Worm (Caenorhabditis elegans) whole organism, L3 larva: Measurements from ENCODE around the gene C07E3.9.

Source experiments
- R02D3.7 ChIP-seq: fragments of 150-350 bp; optimal IDR thresholded peaks from 2 replicates; lab custom pipeline; 2014; ENCODE audit warnings: missing biosample characterization, missing genetic modification characterization
- ZK546.5 ChIP-seq: sonication (generic microtip); optimal IDR thresholded peaks from 2 replicates; lab custom pipeline; 2017; ENCODE audit warnings: missing biosample characterization, missing genetic modification characterization
- aly-2 ChIP-seq: fragments of 150-350 bp; optimal IDR thresholded peaks from 2 replicates; lab custom pipeline; 2014; ENCODE audit warnings: missing biosample characterization, missing genetic modification characterization
- ama-1 ChIP-seq: fragments of 150-350 bp; optimal IDR thresholded peaks from 2 replicates; lab custom pipeline; 2018
- ceh-16 ChIP-seq: sonication (generic microtip); optimal IDR thresholded peaks from 2 replicates; lab custom pipeline; 2017; ENCODE audit warnings: missing biosample characterization, missing genetic modification characterization
- ceh-28 ChIP-seq: fragments of 150-350 bp; optimal IDR thresholded peaks from 2 replicates; lab custom pipeline; 2014; ENCODE audit warnings: missing biosample characterization, missing genetic modification reagents, missing genetic modification characterization
- ceh-82 ChIP-seq: fragments of 150-350 bp; optimal IDR thresholded peaks from 2 replicates; lab custom pipeline; 2014; ENCODE audit warnings: missing biosample characterization, missing genetic modification characterization
- ceh-9 ChIP-seq: sonication (generic microtip); optimal IDR thresholded peaks from 2 replicates; lab custom pipeline; 2018; ENCODE audit warnings: missing biosample characterization, missing genetic modification characterization
- daf-12 ChIP-seq: fragments of 150-350 bp; optimal IDR thresholded peaks from 2 replicates; lab custom pipeline; 2014; ENCODE audit warnings: missing biosample characterization, missing genetic modification reagents, missing genetic modification characterization
- egl-27 ChIP-seq: sonication (generic microtip); optimal IDR thresholded peaks from 4 replicates; lab custom pipeline; 2017; ENCODE audit warnings: missing biosample characterization, missing genetic modification reagents, missing genetic modification characterization
- egl-5 ChIP-seq: fragments of 150-350 bp; optimal IDR thresholded peaks from 2 replicates; lab custom pipeline; 2017; ENCODE audit warnings: missing biosample characterization, missing genetic modification reagents, missing genetic modification characterization, inconsistent platforms
- elt-1 ChIP-seq: fragments of 150-350 bp; optimal IDR thresholded peaks from 2 replicates; lab custom pipeline; 2014; ENCODE audit warnings: missing biosample characterization, missing genetic modification characterization
- elt-2 ChIP-seq: sonication (generic microtip); optimal IDR thresholded peaks from 2 replicates; lab custom pipeline; 2016; ENCODE audit warnings: missing genetic modification reagents, mild to moderate bottlenecking, missing genetic modification characterization, missing compliant biosample characterization
- elt-3 ChIP-seq, 3 experiments: fragments of 150-350 bp in 1 of 3; sonication (generic microtip) in 2 of 3; optimal IDR thresholded peaks; 2 replicates in 2 of 3; 4 replicates in 1 of 3; lab custom pipeline; 2014 to 2017; ENCODE audit warnings: missing biosample characterization in 3 of 3, missing genetic modification characterization in 3 of 3
- eor-1 ChIP-seq, 2 experiments: fragments of 150-350 bp; optimal IDR thresholded peaks; 2 replicates each; lab custom pipeline; 2014 to 2018; ENCODE audit warnings: missing biosample characterization in 2 of 2, missing genetic modification characterization in 2 of 2
- fkh-10 ChIP-seq: sonication (generic microtip); optimal IDR thresholded peaks from 2 replicates; lab custom pipeline; 2017; ENCODE audit warnings: missing biosample characterization, missing genetic modification reagents, missing genetic modification characterization
- fkh-2 ChIP-seq: fragments of 150-350 bp; optimal IDR thresholded peaks from 2 replicates; lab custom pipeline; 2014; ENCODE audit warnings: missing biosample characterization, missing genetic modification reagents, missing genetic modification characterization
- fos-1 ChIP-seq: fragments of 150-350 bp; optimal IDR thresholded peaks from 2 replicates; lab custom pipeline; 2014; ENCODE audit warnings: missing biosample characterization, missing genetic modification characterization
- hmg-11 ChIP-seq: sonication (generic microtip); optimal IDR thresholded peaks from 2 replicates; lab custom pipeline; 2016; ENCODE audit warnings: missing genetic modification characterization, missing compliant biosample characterization
- jun-1 ChIP-seq: fragments of 150-350 bp; optimal IDR thresholded peaks from 2 replicates; lab custom pipeline; 2014; ENCODE audit warnings: missing biosample characterization, missing genetic modification reagents, missing genetic modification characterization
- lin-15B ChIP-seq: fragments of 150-350 bp; optimal IDR thresholded peaks from 2 replicates; lab custom pipeline; 2014; ENCODE audit warnings: missing biosample characterization, missing genetic modification characterization
- lin-39 ChIP-seq: fragments of 150-350 bp; optimal IDR thresholded peaks from 2 replicates; lab custom pipeline; 2018; ENCODE audit warnings: missing biosample characterization, missing genetic modification reagents, missing genetic modification characterization
- lsy-12 ChIP-seq: sonication (generic microtip); optimal IDR thresholded peaks from 2 replicates; lab custom pipeline; 2016; ENCODE audit warnings: mild to moderate bottlenecking, missing genetic modification characterization, missing compliant biosample characterization
- mdl-1 ChIP-seq: fragments of 150-350 bp; optimal IDR thresholded peaks from 2 replicates; lab custom pipeline; 2014; ENCODE audit warnings: missing biosample characterization, missing genetic modification characterization
- mml-1 ChIP-seq: fragments of 150-350 bp; sonication (generic microtip); optimal IDR thresholded peaks from 3 replicates; lab custom pipeline; 2014; ENCODE audit warnings: missing biosample characterization, missing genetic modification characterization
- nfya-1 ChIP-seq: sonication (generic microtip); optimal IDR thresholded peaks from 2 replicates; lab custom pipeline; 2017; ENCODE audit warnings: missing genetic modification characterization, mild to moderate bottlenecking, missing compliant biosample characterization, antibody characterized with exemption, moderate library complexity; ENCODE audit not compliant: insufficient read depth
- nhr-11 ChIP-seq: fragments of 150-350 bp; optimal IDR thresholded peaks from 2 replicates; lab custom pipeline; 2014; ENCODE audit warnings: missing biosample characterization, missing genetic modification characterization
- nhr-12 ChIP-seq: fragments of 150-350 bp; optimal IDR thresholded peaks from 2 replicates; lab custom pipeline; 2014; ENCODE audit warnings: missing biosample characterization, missing genetic modification characterization
- nhr-23 ChIP-seq: fragments of 150-350 bp; optimal IDR thresholded peaks from 2 replicates; lab custom pipeline; 2014; ENCODE audit warnings: missing biosample characterization, missing genetic modification reagents, missing genetic modification characterization
- nhr-237 ChIP-seq: fragments of 150-350 bp; optimal IDR thresholded peaks from 2 replicates; lab custom pipeline; 2014; ENCODE audit warnings: missing biosample characterization, missing genetic modification characterization
- nhr-25 ChIP-seq: sonication (generic microtip); optimal IDR thresholded peaks from 2 replicates; lab custom pipeline; 2017; ENCODE audit warnings: missing biosample characterization, missing genetic modification characterization
- nhr-28 ChIP-seq: fragments of 150-350 bp; optimal IDR thresholded peaks from 2 replicates; lab custom pipeline; 2014; ENCODE audit warnings: missing biosample characterization, missing genetic modification characterization
- nhr-43 ChIP-seq: sonication (generic microtip); optimal IDR thresholded peaks from 2 replicates; lab custom pipeline; 2016; ENCODE audit warnings: mild to moderate bottlenecking, missing genetic modification characterization, missing compliant biosample characterization; ENCODE audit not compliant: poor library complexity, severe bottlenecking
- nhr-67 ChIP-seq: fragments of 150-350 bp; optimal IDR thresholded peaks from 2 replicates; lab custom pipeline; 2014; ENCODE audit warnings: missing biosample characterization, missing genetic modification characterization
- nhr-76 ChIP-seq: fragments of 150-350 bp; sonication (generic microtip); optimal IDR thresholded peaks from 5 replicates; lab custom pipeline; 2014; ENCODE audit warnings: missing biosample characterization, missing genetic modification characterization
- nhr-77 ChIP-seq: fragments of 150-350 bp; optimal IDR thresholded peaks from 2 replicates; lab custom pipeline; 2014; ENCODE audit warnings: missing biosample characterization, missing genetic modification characterization
- pha-4 ChIP-seq: fragments of 150-350 bp; optimal IDR thresholded peaks from 2 replicates; lab custom pipeline; 2014; ENCODE audit warnings: missing biosample characterization, missing genetic modification reagents, missing genetic modification characterization
- pqm-1 ChIP-seq: fragments of 150-350 bp; optimal IDR thresholded peaks from 2 replicates; lab custom pipeline; 2017; ENCODE audit warnings: missing biosample characterization, missing genetic modification characterization, inconsistent platforms
- sea-2 ChIP-seq: fragments of 150-350 bp; sonication (generic microtip); optimal IDR thresholded peaks from 4 replicates; lab custom pipeline; 2014; ENCODE audit warnings: missing biosample characterization, missing genetic modification reagents, missing genetic modification characterization
- skn-1 ChIP-seq: fragments of 150-350 bp; optimal IDR thresholded peaks from 2 replicates; lab custom pipeline; 2014; ENCODE audit warnings: missing biosample characterization, missing genetic modification characterization
- snpc-4 ChIP-seq: fragments of 150-350 bp; optimal IDR thresholded peaks from 2 replicates; lab custom pipeline; 2014; ENCODE audit warnings: missing biosample characterization, missing genetic modification characterization
- tbx-2 ChIP-seq: sonication (generic microtip); optimal IDR thresholded peaks from 2 replicates; lab custom pipeline; 2016; ENCODE audit warnings: mild to moderate bottlenecking, missing genetic modification characterization, missing compliant biosample characterization
- unc-39 ChIP-seq: sonication (generic microtip); optimal IDR thresholded peaks from 4 replicates; lab custom pipeline; 2017; ENCODE audit warnings: missing biosample characterization, missing genetic modification characterization
- unc-62 ChIP-seq: fragments of 150-350 bp; sonication (generic microtip); optimal IDR thresholded peaks from 4 replicates; lab custom pipeline; 2014; ENCODE audit warnings: missing biosample characterization, missing genetic modification reagents, missing genetic modification characterization
- zag-1 ChIP-seq: fragments of 150-350 bp; optimal IDR thresholded peaks from 2 replicates; lab custom pipeline; 2014; ENCODE audit warnings: missing biosample characterization, missing genetic modification characterization
- ztf-11 ChIP-seq: fragments of 150-350 bp; optimal IDR thresholded peaks from 2 replicates; lab custom pipeline; 2014; ENCODE audit warnings: missing biosample characterization, missing genetic modification characterization
- ztf-4 ChIP-seq: fragments of 150-350 bp; optimal IDR thresholded peaks from 2 replicates; lab custom pipeline; 2014; ENCODE audit warnings: missing biosample characterization, missing genetic modification characterization

C07E3.9 gene

ce11 chrII:10302141-10302574 is 48.4 kb upstream of the C07E3.9 start:
- peak; percentile 64 for TF ChIP-seq nhr-43 (tag; lab: Kevin White, UChicago)
- peak; percentile 31 for TF ChIP-seq tbx-2 (tag; lab: Kevin White, UChicago)

ce11 chrII:10302646-10303045 is 47.9 kb upstream of the C07E3.9 start, which contains the start of gene clpp-1:
clpp-1 (minus strand) TSS chrII:10302842.
- TF ChIP-seq ama-1 (lab: Kevin White, UChicago) (peak; percentile 75), aly-2 (tag; lab: Kevin White, UChicago) (no peak), elt-2 (tag; lab: Kevin White, UChicago) (peak; percentile 50), eor-1 (tag; optimal IDR thresholded peaks at IDR 0.05; lab: Kevin White, UChicago) (no peak)

ce11 chrII:10303663-10304115 is 46.9 kb upstream of the C07E3.9 start, which contains the start of gene vha-9:
vha-9 (minus strand) TSS chrII:10303713.
- no peak for TF ChIP-seq egl-27 (tag; lab: Kevin White, UChicago)
- no peak for TF ChIP-seq ceh-16 (tag; lab: Kevin White, UChicago)
- TF ChIP-seq elt-3 (tag; optimal IDR thresholded peaks at IDR 0.05; lab: Kevin White, UChicago): no peak
- no peak for TF ChIP-seq nhr-12
- TF ChIP-seq pqm-1 (tag; lab: Kevin White, UChicago): peak; percentile 75
- TF ChIP-seq unc-62 (GFP tag; lab: Kevin White, UChicago): no peak
- peak; percentile 81 for TF ChIP-seq pha-4 (tag; lab: Kevin White, UChicago)
- TF ChIP-seq lin-39 (tag; lab: Kevin White, UChicago): peak; percentile 58
- TF ChIP-seq ceh-82 (tag; lab: Kevin White, UChicago): no peak
- no peak for TF ChIP-seq ztf-11 (tag; lab: Kevin White, UChicago)
- peak; percentile 37 for TF ChIP-seq lsy-12
- no peak for TF ChIP-seq tbx-2 (tag; lab: Kevin White, UChicago)
- TF ChIP-seq nhr-237 (tag; lab: Kevin White, UChicago): no peak
- no peak for TF ChIP-seq snpc-4
- no peak for TF ChIP-seq eor-1 (tag; optimal IDR thresholded peaks at IDR 0.05; lab: Kevin White, UChicago)
- no peak for TF ChIP-seq zag-1 (tag; lab: Kevin White, UChicago)
- TF ChIP-seq R02D3.7: peak; percentile 60
- no peak for TF ChIP-seq skn-1 (tag; lab: Kevin White, UChicago)
- peak; percentile 72 for TF ChIP-seq nhr-43 (tag; lab: Kevin White, UChicago)
- no peak for TF ChIP-seq unc-39
- no peak for TF ChIP-seq nhr-76 (tag; lab: Kevin White, UChicago)
- TF ChIP-seq elt-1 (tag; lab: Kevin White, UChicago): no peak
- TF ChIP-seq sea-2 (GFP tag; lab: Kevin White, UChicago): no peak
- TF ChIP-seq lin-15B (tag; lab: Kevin White, UChicago): peak; percentile 60
- no peak for TF ChIP-seq aly-2 (tag; lab: Kevin White, UChicago)
- TF ChIP-seq fkh-10 (GFP tag; lab: Kevin White, UChicago): no peak
- peak; percentile 61 for TF ChIP-seq nhr-23 (tag; lab: Kevin White, UChicago)
- TF ChIP-seq nfya-1 (tag; lab: Kevin White, UChicago): peak; percentile 70
- peak; percentile 52 for TF ChIP-seq ceh-28 (tag; lab: Kevin White, UChicago)
- no peak for TF ChIP-seq ceh-9
- TF ChIP-seq nhr-25 (tag; lab: Kevin White, UChicago): peak; percentile 31
- TF ChIP-seq nhr-67 (tag; lab: Kevin White, UChicago): no peak
- no peak for TF ChIP-seq mml-1
- TF ChIP-seq nhr-77 (tag; lab: Kevin White, UChicago): no peak
- no peak for TF ChIP-seq fkh-2 (tag; lab: Kevin White, UChicago)
- no peak for TF ChIP-seq fos-1 (tag; lab: Kevin White, UChicago)
- peak; percentile 54 for TF ChIP-seq elt-2 (tag; lab: Kevin White, UChicago)
- TF ChIP-seq jun-1: no peak
- TF ChIP-seq ZK546.5 (tag; lab: Kevin White, UChicago): no peak
- no peak for TF ChIP-seq mdl-1 (tag; lab: Kevin White, UChicago)
- no peak for TF ChIP-seq ztf-4 (tag; lab: Kevin White, UChicago)
- TF ChIP-seq daf-12 (tag; lab: Kevin White, UChicago): no peak
- no peak for TF ChIP-seq nhr-28
- TF ChIP-seq nhr-11 (tag; lab: Kevin White, UChicago): no peak
- TF ChIP-seq egl-5 (tag; lab: Kevin White, UChicago): no peak
- TF ChIP-seq hmg-11 (tag; lab: Kevin White, UChicago): peak; percentile 86
- TF ChIP-seq ama-1 (lab: Kevin White, UChicago): peak; percentile 61
